Fruit fly (Drosophila melanogaster) whole organism, embryonic: ENCODE measurements around the gene CG4596.

Source experiments
- Aef1 ChIP-seq: fragments of 200-800 bp; sonication (Bioruptor generic); IDR thresholded peaks from 3 replicates; pipeline ENCODE4 v1.3.6; 2022; ENCODE audit warnings: missing biosample characterization, missing genetic modification characterization
- Antp ChIP-seq: fragments of 200-800 bp; sonication (Bioruptor generic); optimal IDR thresholded peaks from 3 replicates; lab custom pipeline; 2016; ENCODE audit warnings: missing biosample characterization, missing genetic modification characterization
- Atf-2 ChIP-seq: fragments of 200-800 bp; sonication (Bioruptor generic); optimal IDR thresholded peaks from 2 replicates; lab custom pipeline; 2016; ENCODE audit warnings: missing biosample characterization, missing genetic modification characterization
- BtbVII ChIP-seq: fragments of 200-800 bp; sonication (Bioruptor generic); optimal IDR thresholded peaks from 3 replicates; lab custom pipeline; 2017; ENCODE audit warnings: missing biosample characterization, mild to moderate bottlenecking, missing genetic modification characterization
- Bteb2 ChIP-seq: fragments of 200-800 bp; sonication (Bioruptor generic); optimal IDR thresholded peaks from 2 replicates; lab custom pipeline; 2016; ENCODE audit warnings: missing biosample characterization, missing genetic modification characterization
- CG13287 ChIP-seq: fragments of 200-800 bp; sonication (Bioruptor generic); IDR thresholded peaks from 2 replicates; pipeline ENCODE4 v1.3.6; 2022; ENCODE audit warnings: missing biosample characterization, missing genetic modification characterization; ENCODE audit not compliant: partially characterized antibody
- CG15073 ChIP-seq: fragments of 200-800 bp; sonication (Bioruptor generic); optimal IDR thresholded peaks from 2 replicates; lab custom pipeline; 2016; ENCODE audit warnings: missing biosample characterization, missing genetic modification characterization
- CG1602 ChIP-seq: fragments of 200-800 bp; sonication (Bioruptor generic); optimal IDR thresholded peaks from 3 replicates; lab custom pipeline; 2016; ENCODE audit warnings: missing biosample characterization, missing genetic modification characterization
- CG17612 ChIP-seq: fragments of 200-800 bp; sonication (Bioruptor generic); IDR thresholded peaks from 2 replicates; pipeline ENCODE4 v1.3.6; 2022; ENCODE audit warnings: missing biosample characterization, missing genetic modification characterization
- CG31365 ChIP-seq: fragments of 200-800 bp; sonication (Bioruptor generic); optimal IDR thresholded peaks from 2 replicates; lab custom pipeline; 2018; ENCODE audit warnings: missing biosample characterization, mild to moderate bottlenecking, missing genetic modification characterization
- CG3726 ChIP-seq: fragments of 200-800 bp; sonication (Bioruptor generic); IDR thresholded peaks from 3 replicates; pipeline ENCODE4, ENCODE4 v1.3.6; 2022; ENCODE audit warnings: missing biosample characterization, missing genetic modification characterization
- CG4404 ChIP-seq: fragments of 200-800 bp; sonication (Bioruptor generic); IDR thresholded peaks from 2 replicates; pipeline ENCODE4 v1.3.6; 2022; ENCODE audit warnings: missing biosample characterization, missing genetic modification characterization
- CG6175 ChIP-seq: fragments of 200-800 bp; sonication (Bioruptor generic); IDR thresholded peaks from 3 replicates; pipeline ENCODE4 v1.3.6; 2022; ENCODE audit warnings: missing biosample characterization, missing genetic modification characterization
- CG6689 ChIP-seq: fragments of 200-800 bp; sonication (Bioruptor generic); IDR thresholded peaks from 2 replicates; pipeline ENCODE4 v1.3.6; 2022; ENCODE audit warnings: missing biosample characterization, missing genetic modification characterization
- CG6813 ChIP-seq: fragments of 200-800 bp; sonication (Bioruptor generic); optimal IDR thresholded peaks from 2 replicates; lab custom pipeline; 2017; ENCODE audit warnings: missing biosample characterization, missing genetic modification characterization, mild to moderate bottlenecking, moderate library complexity, missing genetic modification reagents
- CG8478 ChIP-seq: fragments of >200 bp; optimal IDR thresholded peaks from 2 replicates; lab custom pipeline; 2018
- CG9876 ChIP-seq: fragments of 200-800 bp; sonication (Bioruptor generic); optimal IDR thresholded peaks from 2 replicates; lab custom pipeline; 2016; ENCODE audit warnings: missing biosample characterization, missing genetic modification characterization
- Dek ChIP-seq: fragments of 200-800 bp; sonication (Bioruptor generic); optimal IDR thresholded peaks from 3 replicates; lab custom pipeline; 2019; ENCODE audit warnings: missing biosample characterization, mild to moderate bottlenecking, missing genetic modification characterization, moderate library complexity
- HHEX ChIP-seq: fragments of 200-800 bp; sonication (Bioruptor generic); optimal IDR thresholded peaks from 3 replicates; lab custom pipeline; 2017; ENCODE audit warnings: missing biosample characterization, mild to moderate bottlenecking, missing genetic modification characterization, missing genetic modification reagents
- HLH3B ChIP-seq: fragments of 200-800 bp; sonication (Bioruptor generic); IDR thresholded peaks from 2 replicates; pipeline ENCODE4 v1.3.6; 2022; ENCODE audit warnings: missing biosample characterization, missing genetic modification characterization
- Hr51 ChIP-seq, 2 experiments: fragments of 200-800 bp; sonication (Bioruptor generic); optimal IDR thresholded peaks; 2 replicates in 1 of 2; 3 replicates in 1 of 2; lab custom pipeline; 2016 to 2018; ENCODE audit warnings: missing biosample characterization in 2 of 2, missing genetic modification characterization in 2 of 2, mild to moderate bottlenecking in 1 of 2, moderate library complexity in 1 of 2
- Jarid2 ChIP-seq: fragments of 200-800 bp; sonication (Bioruptor generic); optimal IDR thresholded peaks from 3 replicates; lab custom pipeline; 2017; ENCODE audit warnings: mild to moderate bottlenecking, missing biosample characterization, missing genetic modification reagents, missing genetic modification characterization
- MTF-1 ChIP-seq: fragments of 200-800 bp; sonication (Bioruptor generic); optimal IDR thresholded peaks from 2 replicates; lab custom pipeline; 2018; ENCODE audit warnings: missing biosample characterization, mild to moderate bottlenecking, missing genetic modification characterization, borderline replicate concordance
- Med ChIP-seq: fragments of 200-800 bp; sonication (Bioruptor generic); peaks from one replicate; lab custom pipeline; 2016; ENCODE audit warnings: missing biosample characterization, missing genetic modification characterization, mild to moderate bottlenecking, inconsistent platforms, moderate library complexity
- Pdp1 ChIP-seq, 2 experiments: fragments of 200-800 bp; sonication (Bioruptor generic); optimal IDR thresholded peaks; 3 replicates each; lab custom pipeline; 2016; ENCODE audit warnings: missing biosample characterization in 2 of 2, missing genetic modification characterization in 2 of 2, mild to moderate bottlenecking in 1 of 2, moderate library complexity in 1 of 2
- Ptx1 ChIP-seq: fragments of 200-800 bp; sonication (Bioruptor generic); IDR thresholded peaks from 2 replicates; pipeline ENCODE4 v1.3.6; 2022; ENCODE audit warnings: missing biosample characterization, missing genetic modification characterization
- Scr ChIP-seq: fragments of 200-800 bp; sonication (Bioruptor generic); IDR thresholded peaks from 2 replicates; pipeline ENCODE4 v1.3.6; 2022; ENCODE audit warnings: missing biosample characterization, missing genetic modification characterization; ENCODE audit not compliant: partially characterized antibody
- Tbp ChIP-seq: fragments of >200 bp; optimal IDR thresholded peaks from 2 replicates; lab custom pipeline; 2018; ENCODE audit warnings: missing biosample characterization, missing genetic modification characterization
- Xbp1 ChIP-seq: fragments of 200-800 bp; sonication (Bioruptor generic); optimal IDR thresholded peaks from 3 replicates; lab custom pipeline; 2016; ENCODE audit warnings: missing biosample characterization, mild to moderate bottlenecking, missing genetic modification characterization
- YL-1 ChIP-seq: fragments of 200-800 bp; sonication (Bioruptor generic); optimal IDR thresholded peaks from 3 replicates; lab custom pipeline; 2017; ENCODE audit warnings: missing biosample characterization, mild to moderate bottlenecking, missing genetic modification characterization
- ara ChIP-seq: fragments of 200-800 bp; sonication (Bioruptor generic); IDR thresholded peaks from 2 replicates; pipeline ENCODE4 v1.3.6; 2022; ENCODE audit warnings: missing biosample characterization, missing genetic modification characterization
- dmrt99B ChIP-seq: fragments of 200-800 bp; sonication (Bioruptor generic); optimal IDR thresholded peaks from 2 replicates; lab custom pipeline; 2018; ENCODE audit warnings: missing biosample characterization, mild to moderate bottlenecking, missing genetic modification characterization, moderate library complexity
- dpn ChIP-seq, 2 experiments: fragments of 200-800 bp; sonication (Bioruptor generic); optimal IDR thresholded peaks; 3 replicates each; lab custom pipeline; 2016; ENCODE audit warnings: missing biosample characterization in 2 of 2, missing genetic modification characterization in 2 of 2
- gem ChIP-seq: fragments of 200-800 bp; sonication (Bioruptor generic); optimal IDR thresholded peaks from 2 replicates; lab custom pipeline; 2019; ENCODE audit warnings: missing biosample characterization, mild to moderate bottlenecking, missing genetic modification characterization, moderate library complexity
- grn ChIP-seq: fragments of 200-800 bp; sonication (Bioruptor generic); optimal IDR thresholded peaks from 3 replicates; lab custom pipeline; 2017; ENCODE audit warnings: missing biosample characterization, missing genetic modification characterization
- ind ChIP-seq: fragments of 200-800 bp; sonication (Bioruptor generic); optimal IDR thresholded peaks from 3 replicates; lab custom pipeline; 2016; ENCODE audit warnings: missing biosample characterization, missing genetic modification characterization
- nau ChIP-seq: fragments of 200-800 bp; sonication (Bioruptor generic); optimal IDR thresholded peaks from 3 replicates; lab custom pipeline; 2017; ENCODE audit warnings: missing biosample characterization, mild to moderate bottlenecking, missing genetic modification characterization, missing genetic modification reagents
- pan ChIP-seq, 4 experiments: fragments of >200 bp in 3 of 4; fragments of 200-800 bp in 1 of 4; sonication (Bioruptor generic) in 1 of 4; optimal IDR thresholded peaks in 3 of 4; IDR thresholded peaks in 1 of 4; 2 replicates each; pipeline versions ENCODE4 v1.3.6 to Lab custom; 2017 to 2022; ENCODE audit warnings: missing biosample characterization in 2 of 4, missing genetic modification characterization in 2 of 4, mixed read lengths in 1 of 4
- scrt ChIP-seq: fragments of 200-800 bp; sonication (Bioruptor generic); optimal IDR thresholded peaks from 2 replicates; lab custom pipeline; 2018; ENCODE audit warnings: missing biosample characterization, mild to moderate bottlenecking, missing genetic modification characterization, moderate library complexity
- seq ChIP-seq: fragments of 200-800 bp; sonication (Bioruptor generic); IDR thresholded peaks from 2 replicates; pipeline ENCODE4 v1.3.6; 2022; ENCODE audit warnings: missing biosample characterization, missing genetic modification characterization
- sob ChIP-seq: fragments of 200-800 bp; sonication (Bioruptor generic); IDR thresholded peaks from 2 replicates; pipeline ENCODE4 v1.3.6; 2022; ENCODE audit warnings: missing biosample characterization, missing genetic modification characterization
- sqz ChIP-seq: fragments of 200-800 bp; sonication (Bioruptor generic); optimal IDR thresholded peaks from 3 replicates; lab custom pipeline; 2018; ENCODE audit warnings: missing biosample characterization, mild to moderate bottlenecking, missing genetic modification characterization
- sug ChIP-seq: fragments of 200-800 bp; optimal IDR thresholded peaks from 2 replicates; lab custom pipeline; 2019; ENCODE audit warnings: missing biosample characterization, mild to moderate bottlenecking, missing genetic modification characterization, moderate library complexity
- tap ChIP-seq: fragments of 200-800 bp; optimal IDR thresholded peaks from 3 replicates; lab custom pipeline; 2019; ENCODE audit warnings: missing biosample characterization, mild to moderate bottlenecking, missing genetic modification characterization, moderate library complexity
- unc-4 ChIP-seq: fragments of 200-800 bp; sonication (Bioruptor generic); IDR thresholded peaks from 2 replicates; pipeline ENCODE4 v1.3.6; 2022; ENCODE audit warnings: missing biosample characterization, missing genetic modification characterization; ENCODE audit not compliant: partially characterized antibody
- zen ChIP-seq: fragments of 200-800 bp; sonication (Bioruptor generic); optimal IDR thresholded peaks from 3 replicates; lab custom pipeline; 2018; ENCODE audit warnings: missing biosample characterization, mild to moderate bottlenecking, missing genetic modification characterization, moderate library complexity
- zf30C ChIP-seq: fragments of 200-800 bp; sonication (Bioruptor generic); optimal IDR thresholded peaks from 3 replicates; lab custom pipeline; 2018; ENCODE audit warnings: missing biosample characterization, mild to moderate bottlenecking, missing genetic modification characterization

CG4596 gene

DNA sequence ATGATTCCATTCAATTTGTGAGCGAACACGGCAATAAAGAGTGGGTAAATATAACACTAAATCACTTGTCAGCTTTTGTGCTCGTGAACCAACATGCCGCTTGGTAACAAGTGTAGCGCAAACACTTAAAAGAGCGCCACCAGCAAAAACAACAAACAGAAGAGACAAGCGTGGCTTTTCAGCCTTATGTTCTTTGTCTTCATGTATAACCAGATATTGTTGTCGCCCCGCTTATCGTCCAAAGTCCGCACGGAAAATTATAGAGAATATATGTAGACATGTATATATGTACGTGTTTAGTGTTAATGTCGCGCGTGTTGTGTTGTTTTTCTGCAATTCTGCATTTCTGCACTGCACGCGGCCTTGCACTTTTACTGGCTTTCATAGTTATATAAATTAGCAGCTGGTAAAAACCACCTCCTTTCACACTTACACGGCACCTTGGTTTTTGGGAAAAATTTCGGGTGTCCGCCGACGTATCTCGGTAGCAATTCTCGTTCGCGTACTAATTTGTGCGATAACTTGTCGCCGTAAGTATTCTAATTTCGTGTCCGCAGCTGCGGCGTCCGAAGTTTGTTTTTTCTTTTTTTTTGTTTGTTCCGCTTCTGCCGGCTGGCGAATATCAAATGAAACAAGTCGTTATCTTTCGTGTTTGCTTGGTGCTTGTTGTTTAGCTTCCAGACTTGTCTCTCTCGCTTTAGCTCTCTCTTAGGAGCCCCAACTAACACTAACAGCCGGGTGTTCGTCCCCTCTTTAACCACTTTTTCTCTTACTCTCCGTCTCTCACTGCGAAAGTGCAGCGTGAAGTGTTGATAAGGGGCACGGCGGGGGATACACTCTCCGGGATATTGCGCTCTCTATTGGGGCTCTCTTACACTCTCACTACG lies 16.0 kb downstream of the CG4596 start (continued):
- no peak for TF ChIP-seq zen (tag; lab: Kevin White, UChicago)
- peak; percentile 90 for TF ChIP-seq Med (GFP tag; lab: Kevin White, UChicago)
- TF ChIP-seq CG15073 (GFP tag; lab: Kevin White, UChicago), result no peak
- no peak for TF ChIP-seq CG3726 (GFP tag; lab: Robert Waterston, UW)
- TF ChIP-seq pan (optimal IDR thresholded peaks at IDR 0.05; lab: Kevin White, UChicago), result no peak
- TF ChIP-seq pan (GFP tag; optimal IDR thresholded peaks at IDR 0.05 in 1 of 2, IDR thresholded peaks at IDR 0.05 in 1 of 2), result peak in 1 of 2 experiments; percentile 16
- TF ChIP-seq CG17612, result 0 out of 2 replicates have a peak, but pooled peaks have one; percentile 29
- peak; percentile 6; the same call in 1 of the 2 replicates for TF ChIP-seq sob
- no peak for TF ChIP-seq zf30C (GFP tag; lab: Kevin White, UChicago)
- peak; percentile 17 for TF ChIP-seq CG6813 (GFP tag; lab: Kevin White, UChicago)
- TF ChIP-seq dmrt99B (tag; lab: Kevin White, UChicago), result peak; percentile 30
- TF ChIP-seq Atf-2, result no peak
- no peak for TF ChIP-seq Dek (tag; lab: Kevin White, UChicago)
- TF ChIP-seq Hr51 (GFP tag; optimal IDR thresholded peaks at IDR 0.05; lab: Kevin White, UChicago), result peak in 1 of 2 experiments; percentile 9
- TF ChIP-seq Antp (GFP tag; lab: Kevin White, UChicago), result peak; percentile 31
- peak; percentile 27; the same call in 1 of the 3 replicates for TF ChIP-seq Aef1 (GFP tag; lab: Robert Waterston, UW)
- no peak for TF ChIP-seq CG4404 (GFP tag; lab: Robert Waterston, UW)
- no peak for TF ChIP-seq gem (tag; lab: Kevin White, UChicago)
- TF ChIP-seq ind (GFP tag; lab: Kevin White, UChicago), result peak; percentile 41
- TF ChIP-seq CG6175 (GFP tag; lab: Robert Waterston, UW), result no peak; the same call in 2 of the 3 replicates
- no peak for TF ChIP-seq Bteb2
- TF ChIP-seq nau (GFP tag; lab: Kevin White, UChicago), result no peak
- no peak for TF ChIP-seq CG1602 (GFP tag; lab: Kevin White, UChicago)
- TF ChIP-seq seq (GFP tag; lab: Robert Waterston, UW), result peak; percentile 20; the same call in 1 of the 2 replicates
- TF ChIP-seq Pdp1 (GFP tag; optimal IDR thresholded peaks at IDR 0.05; lab: Kevin White, UChicago), result peak in 1 of 2 experiments; percentile 70
- no peak for TF ChIP-seq sqz (GFP tag; lab: Kevin White, UChicago)
- peak; percentile 30 for TF ChIP-seq Jarid2
- 0 out of 2 replicates have a peak, but pooled peaks have one; percentile 13 for TF ChIP-seq Scr
- TF ChIP-seq CG31365 (tag; lab: Kevin White, UChicago), result peak; percentile 1
- no peak for TF ChIP-seq CG6689 (GFP tag; lab: Robert Waterston, UW)
- peak; percentile 40; the same call in 1 of the 2 replicates for TF ChIP-seq unc-4 (GFP tag; lab: Robert Waterston, UW)
- no peak for TF ChIP-seq Tbp (GFP tag; lab: Kevin White, UChicago)
- TF ChIP-seq CG9876 (GFP tag; lab: Kevin White, UChicago), result no peak
- TF ChIP-seq dpn (GFP tag; optimal IDR thresholded peaks at IDR 0.05; lab: Kevin White, UChicago), result peak; percentile 19 to 26
- TF ChIP-seq HLH3B (GFP tag; lab: Robert Waterston, UW), result peak; percentile 48
- TF ChIP-seq Xbp1 (GFP tag; lab: Kevin White, UChicago), result peak; percentile 2
- TF ChIP-seq HHEX (GFP tag; lab: Kevin White, UChicago), result peak; percentile 2
- TF ChIP-seq BtbVII, result peak; percentile 33
- TF ChIP-seq Ptx1 (GFP tag; lab: Robert Waterston, UW), result no peak; the same call in 1 of the 2 replicates
- peak; percentile 22 for TF ChIP-seq MTF-1 (GFP tag; lab: Kevin White, UChicago)
- peak; percentile 37 for TF ChIP-seq CG13287 (GFP tag; lab: Robert Waterston, UW)
- TF ChIP-seq scrt (GFP tag; lab: Kevin White, UChicago), result peak; percentile 16
- peak; percentile 30; the same call in 1 of the 2 replicates for TF ChIP-seq ara
- peak; percentile 10 for TF ChIP-seq tap
- no peak for TF ChIP-seq YL-1
- TF ChIP-seq grn (GFP tag; lab: Kevin White, UChicago), result no peak
- TF ChIP-seq CG8478 (lab: Kevin White, UChicago), result no peak
- peak; percentile 51 for TF ChIP-seq sug
